Worm (Caenorhabditis elegans) whole organism, mixed stage, embryonic: Measurements from ENCODE around the gene F09C6.16.

Experiments used
- mab-5 ChIP-seq: fragments of 150-350 bp; optimal IDR thresholded peaks from 2 replicates; lab custom pipeline; 2014; ENCODE audit warnings: missing biosample characterization, missing genetic modification characterization
- unc-62 ChIP-seq: fragments of 150-350 bp; optimal IDR thresholded peaks from 2 replicates; lab custom pipeline; 2014; ENCODE audit warnings: missing biosample characterization, missing genetic modification reagents, missing genetic modification characterization
- ztf-11 ChIP-seq: fragments of 150-350 bp; optimal IDR thresholded peaks from 2 replicates; lab custom pipeline; 2014; ENCODE audit warnings: missing biosample characterization, missing genetic modification characterization

DNA sequence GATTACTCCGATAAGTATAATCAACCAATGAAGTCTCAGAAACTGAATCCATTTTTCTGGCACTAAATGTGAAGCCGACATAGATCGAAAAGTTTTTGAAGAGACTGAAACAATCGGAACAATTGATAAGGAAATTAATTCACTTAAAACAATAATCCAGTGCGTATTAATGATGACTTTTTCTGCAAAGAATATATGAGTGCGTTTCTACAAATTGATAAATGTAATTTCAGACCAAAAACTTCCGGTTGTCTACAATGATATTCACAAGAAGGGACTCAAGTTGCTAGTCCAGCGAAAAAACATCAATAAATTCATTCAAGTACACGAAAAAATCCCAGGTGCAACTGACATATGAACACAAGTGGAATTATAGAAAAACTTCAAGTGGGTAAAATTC, 40.0 kb downstream of the F09C6.16 start, which contains the start of gene clec-33:
- TF ChIP-seq mab-5 (tag; lab: Kevin White, UChicago) (no peak), unc-62 (GFP tag; lab: Kevin White, UChicago) (no peak), ztf-11 (tag; lab: Kevin White, UChicago) (no peak)
